Worm (Caenorhabditis elegans) whole organism, L2 larva: ENCODE data around the gene Y102A5C.2.

ENCODE experiments used
- C34F6.9 ChIP-seq: fragments of 150-350 bp; optimal IDR thresholded peaks from 2 replicates; lab custom pipeline; 2014; ENCODE audit warnings: missing biosample characterization, missing genetic modification characterization
- F13H6.1 ChIP-seq: sonication (generic microtip); optimal IDR thresholded peaks from 2 replicates; lab custom pipeline; 2016; ENCODE audit warnings: missing genetic modification characterization, missing compliant biosample characterization
- R02D3.7 ChIP-seq: fragments of 150-350 bp; optimal IDR thresholded peaks from 2 replicates; lab custom pipeline; 2014; ENCODE audit warnings: missing biosample characterization, missing genetic modification characterization
- Y55F3AM.14 ChIP-seq: fragments of 200-800 bp; sonication (Bioruptor generic); optimal IDR thresholded peaks from 2 replicates; lab custom pipeline; 2018; ENCODE audit warnings: mild to moderate bottlenecking, missing genetic modification characterization, missing compliant biosample characterization
- ZK546.5 ChIP-seq: sonication (generic microtip); optimal IDR thresholded peaks from 2 replicates; lab custom pipeline; 2017; ENCODE audit warnings: missing biosample characterization, missing genetic modification characterization
- alr-1 ChIP-seq: fragments of 150-350 bp; optimal IDR thresholded peaks from 2 replicates; lab custom pipeline; 2014; ENCODE audit warnings: missing biosample characterization, missing genetic modification characterization
- aly-2 ChIP-seq: fragments of 150-350 bp; optimal IDR thresholded peaks from 2 replicates; lab custom pipeline; 2014; ENCODE audit warnings: missing biosample characterization, missing genetic modification characterization
- ama-1 ChIP-seq: fragments of 150-350 bp; optimal IDR thresholded peaks from 2 replicates; lab custom pipeline; 2018; ENCODE audit warnings: inconsistent platforms
- blmp-1 ChIP-seq: sonication (generic microtip); optimal IDR thresholded peaks from 2 replicates; lab custom pipeline; 2017; ENCODE audit warnings: missing genetic modification characterization, mild to moderate bottlenecking, missing compliant biosample characterization, antibody characterized with exemption, moderate library complexity; ENCODE audit not compliant: insufficient read depth
- ceh-16 ChIP-seq: fragments of 150-350 bp; optimal IDR thresholded peaks from 2 replicates; lab custom pipeline; 2014; ENCODE audit warnings: missing biosample characterization, missing genetic modification characterization
- ceh-82 ChIP-seq: fragments of 150-350 bp; optimal IDR thresholded peaks from 2 replicates; lab custom pipeline; 2014; ENCODE audit warnings: missing biosample characterization, missing genetic modification characterization
- crh-2 ChIP-seq: sonication (generic microtip); optimal IDR thresholded peaks from 2 replicates; lab custom pipeline; 2017; ENCODE audit warnings: missing biosample characterization, missing genetic modification characterization
- dmd-4 ChIP-seq: sonication (generic microtip); optimal IDR thresholded peaks from 2 replicates; lab custom pipeline; 2017; ENCODE audit warnings: missing biosample characterization, missing genetic modification characterization
- egl-27 ChIP-seq: sonication (generic microtip); optimal IDR thresholded peaks from 3 replicates; lab custom pipeline; 2017; ENCODE audit warnings: missing biosample characterization, missing genetic modification reagents, missing genetic modification characterization
- elt-1 ChIP-seq: fragments of 150-350 bp; optimal IDR thresholded peaks from 2 replicates; lab custom pipeline; 2014; ENCODE audit warnings: missing biosample characterization, missing genetic modification characterization
- elt-3 ChIP-seq: sonication (generic microtip); optimal IDR thresholded peaks from 2 replicates; lab custom pipeline; 2017; ENCODE audit warnings: missing biosample characterization, missing genetic modification characterization
- fos-1 ChIP-seq: fragments of 150-350 bp; optimal IDR thresholded peaks from 2 replicates; lab custom pipeline; 2014; ENCODE audit warnings: missing biosample characterization, missing genetic modification characterization
- gmeb-1 ChIP-seq: fragments of 150-350 bp; optimal IDR thresholded peaks from 2 replicates; lab custom pipeline; 2014; ENCODE audit warnings: missing biosample characterization, missing genetic modification characterization
- lin-11 ChIP-seq: fragments of 150-350 bp; sonication (generic microtip); optimal IDR thresholded peaks from 2 replicates; lab custom pipeline; 2014; ENCODE audit warnings: missing biosample characterization, missing genetic modification characterization, inconsistent platforms, mixed read lengths
- lin-13 ChIP-seq: fragments of 150-350 bp; optimal IDR thresholded peaks from 2 replicates; lab custom pipeline; 2014; ENCODE audit warnings: missing biosample characterization, missing genetic modification reagents, missing genetic modification characterization
- lin-39 ChIP-seq: fragments of 150-350 bp; optimal IDR thresholded peaks from 2 replicates; lab custom pipeline; 2014; ENCODE audit warnings: missing biosample characterization, missing genetic modification reagents, missing genetic modification characterization
- lsy-2 ChIP-seq, 2 experiments: fragments of 150-350 bp in 1 of 2; sonication (generic microtip) in 1 of 2; optimal IDR thresholded peaks; 2 replicates each; lab custom pipeline; 2014 to 2017; ENCODE audit warnings: missing biosample characterization in 2 of 2, missing genetic modification characterization in 2 of 2
- mab-5 ChIP-seq: fragments of 150-350 bp; optimal IDR thresholded peaks from 2 replicates; lab custom pipeline; 2014; ENCODE audit warnings: missing biosample characterization, missing genetic modification characterization
- mbf-1 ChIP-seq: sonication (generic microtip); optimal IDR thresholded peaks from 2 replicates; lab custom pipeline; 2017; ENCODE audit warnings: missing biosample characterization, missing genetic modification characterization
- mdl-1 ChIP-seq, 2 experiments: fragments of 150-350 bp in 1 of 2; sonication (generic microtip) in 1 of 2; optimal IDR thresholded peaks; 2 replicates each; lab custom pipeline; 2017; ENCODE audit warnings: missing biosample characterization in 2 of 2, missing genetic modification characterization in 2 of 2
- nhr-10 ChIP-seq: sonication (generic microtip); optimal IDR thresholded peaks from 2 replicates; lab custom pipeline; 2017; ENCODE audit warnings: missing biosample characterization, missing genetic modification characterization
- nhr-11 ChIP-seq: fragments of 150-350 bp; optimal IDR thresholded peaks from 2 replicates; lab custom pipeline; 2014; ENCODE audit warnings: missing biosample characterization, missing genetic modification characterization
- nhr-12 ChIP-seq: fragments of 150-350 bp; optimal IDR thresholded peaks from 2 replicates; lab custom pipeline; 2014; ENCODE audit warnings: missing biosample characterization, missing genetic modification characterization
- nhr-129 ChIP-seq: fragments of 150-350 bp; optimal IDR thresholded peaks from 2 replicates; lab custom pipeline; 2014; ENCODE audit warnings: missing biosample characterization, missing genetic modification characterization
- nhr-21 ChIP-seq: fragments of 150-350 bp; optimal IDR thresholded peaks from 2 replicates; lab custom pipeline; 2014; ENCODE audit warnings: missing biosample characterization, missing genetic modification characterization
- nhr-23 ChIP-seq: fragments of 150-350 bp; optimal IDR thresholded peaks from 2 replicates; lab custom pipeline; 2014; ENCODE audit warnings: missing biosample characterization, missing genetic modification reagents, missing genetic modification characterization
- nhr-237 ChIP-seq: fragments of 150-350 bp; optimal IDR thresholded peaks from 2 replicates; lab custom pipeline; 2014; ENCODE audit warnings: missing biosample characterization, missing genetic modification characterization
- nhr-25 ChIP-seq: fragments of 150-350 bp; sonication (generic microtip); optimal IDR thresholded peaks from 3 replicates; lab custom pipeline; 2014; ENCODE audit warnings: missing biosample characterization, missing genetic modification characterization
- nhr-6 ChIP-seq: fragments of 150-350 bp; optimal IDR thresholded peaks from 2 replicates; lab custom pipeline; 2014; ENCODE audit warnings: missing biosample characterization, missing genetic modification characterization
- nhr-77 ChIP-seq: fragments of 150-350 bp; optimal IDR thresholded peaks from 2 replicates; lab custom pipeline; 2014; ENCODE audit warnings: missing biosample characterization, missing genetic modification characterization
- peb-1 ChIP-seq: fragments of 150-350 bp; optimal IDR thresholded peaks from 2 replicates; lab custom pipeline; 2014; ENCODE audit warnings: missing biosample characterization, missing genetic modification characterization
- sem-4 ChIP-seq: fragments of 150-350 bp; optimal IDR thresholded peaks from 2 replicates; lab custom pipeline; 2014; ENCODE audit warnings: missing biosample characterization, missing genetic modification reagents, missing genetic modification characterization
- skn-1 ChIP-seq: sonication (generic microtip); optimal IDR thresholded peaks from 2 replicates; lab custom pipeline; 2017; ENCODE audit warnings: missing biosample characterization, missing genetic modification characterization
- sma-3 ChIP-seq: sonication (generic microtip); optimal IDR thresholded peaks from 2 replicates; lab custom pipeline; 2016; ENCODE audit warnings: missing genetic modification reagents, missing genetic modification characterization, missing compliant biosample characterization
- sma-9 ChIP-seq, 2 experiments: fragments of 150-350 bp in 1 of 2; sonication (generic microtip) in 1 of 2; optimal IDR thresholded peaks; 2 replicates each; lab custom pipeline; 2014 to 2016; ENCODE audit warnings: missing genetic modification characterization in 2 of 2, mild to moderate bottlenecking in 1 of 2, missing biosample characterization in 1 of 2, missing compliant biosample characterization in 1 of 2, missing genetic modification reagents in 1 of 2, moderate library complexity in 1 of 2
- snpc-4 ChIP-seq: fragments of 150-350 bp; optimal IDR thresholded peaks from 2 replicates; lab custom pipeline; 2014; ENCODE audit warnings: missing biosample characterization, missing genetic modification characterization
- unc-39 ChIP-seq: fragments of 150-350 bp; optimal IDR thresholded peaks from 2 replicates; lab custom pipeline; 2014; ENCODE audit warnings: missing biosample characterization, missing genetic modification characterization
- unc-55 ChIP-seq: fragments of 150-350 bp; sonication (generic microtip); optimal IDR thresholded peaks from 3 replicates; lab custom pipeline; 2014; ENCODE audit warnings: missing biosample characterization, missing genetic modification reagents, missing genetic modification characterization
- unc-62 ChIP-seq: fragments of 150-350 bp; optimal IDR thresholded peaks from 2 replicates; lab custom pipeline; 2014; ENCODE audit warnings: missing biosample characterization, missing genetic modification reagents, missing genetic modification characterization
- zag-1 ChIP-seq: fragments of 150-350 bp; optimal IDR thresholded peaks from 2 replicates; lab custom pipeline; 2014; ENCODE audit warnings: missing biosample characterization, missing genetic modification characterization
- ztf-1 ChIP-seq: fragments of 200-800 bp; sonication (Bioruptor generic); conservative IDR thresholded peaks from 2 replicates; pipeline ENCODE4 v1.3.6; 2022; ENCODE audit warnings: missing genetic modification characterization, missing compliant biosample characterization
- ztf-11 ChIP-seq: sonication (generic microtip); optimal IDR thresholded peaks from 2 replicates; lab custom pipeline; 2017; ENCODE audit warnings: missing biosample characterization, missing genetic modification characterization
- ztf-4 ChIP-seq: fragments of 150-350 bp; optimal IDR thresholded peaks from 2 replicates; lab custom pipeline; 2014; ENCODE audit warnings: missing biosample characterization, missing genetic modification characterization

The Y102A5C.2 gene

DNA sequence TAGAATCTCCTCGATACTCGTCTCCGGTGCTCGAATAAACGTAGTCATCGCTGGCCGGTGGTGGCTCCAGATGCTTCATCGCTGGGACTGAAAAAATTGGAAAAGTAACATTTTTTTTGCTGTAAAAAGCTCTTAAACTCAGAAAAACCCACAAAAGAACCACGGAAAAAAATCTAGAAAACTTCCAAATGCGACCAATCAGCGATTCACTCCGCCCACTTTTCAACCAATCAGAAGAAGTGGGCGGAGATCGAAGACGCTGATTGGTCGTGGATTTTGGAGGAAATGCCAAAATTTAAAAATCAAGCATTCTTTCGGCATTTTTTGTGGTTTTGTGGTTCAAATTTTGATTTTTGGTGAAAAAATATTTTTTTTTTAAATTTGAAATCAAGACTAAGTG is 40.4 kb downstream of the Y102A5C.2 start:
- no peak for TF ChIP-seq nhr-77 (tag; lab: Kevin White, UChicago)
- no peak for TF ChIP-seq mbf-1 (tag; lab: Kevin White, UChicago)
- no peak for TF ChIP-seq mdl-1 (tag; optimal IDR thresholded peaks at IDR 0.05; lab: Kevin White, UChicago)
- no peak for TF ChIP-seq nhr-6 (tag; lab: Kevin White, UChicago)
- TF ChIP-seq ztf-1 (GFP tag; lab: Robert Waterston, UW): no peak
- TF ChIP-seq Y55F3AM.14: no peak
- TF ChIP-seq ama-1 (lab: Kevin White, UChicago): no peak
- no peak for TF ChIP-seq C34F6.9
- TF ChIP-seq zag-1: no peak
- TF ChIP-seq aly-2: no peak

DNA sequence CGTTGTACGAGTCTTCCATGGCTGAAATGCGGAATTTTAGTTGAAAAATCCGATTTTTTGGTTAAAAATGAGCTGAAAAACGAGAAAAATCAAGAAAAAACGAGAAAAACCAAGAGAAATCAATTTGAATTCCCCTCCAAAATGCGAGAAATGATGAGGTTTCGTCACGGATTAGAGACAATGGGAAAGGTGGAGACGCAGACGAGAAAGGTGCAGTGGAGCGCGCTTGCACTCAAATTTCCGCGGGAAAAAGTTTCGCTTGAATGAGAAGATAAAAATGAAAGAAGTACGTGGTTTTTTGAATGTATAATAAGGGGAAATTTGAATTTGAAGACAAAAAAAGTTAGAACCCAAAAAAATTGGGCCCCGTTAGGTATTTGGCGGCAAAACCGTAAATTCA is 47.1 kb downstream of the Y102A5C.2 start, which contains the start of gene efl-1:
efl-1 (minus strand) TSS at position 21 of the 400 bp plus-strand sequence.
- peak; percentile 84 for TF ChIP-seq nhr-25
- TF ChIP-seq sma-3: peak; percentile 92
- peak; percentile 99 for TF ChIP-seq gmeb-1
- TF ChIP-seq alr-1 (tag; lab: Kevin White, UChicago): no peak
- peak; percentile 94 for TF ChIP-seq C34F6.9
- peak; percentile 34 for TF ChIP-seq ztf-4 (tag; lab: Kevin White, UChicago)
- TF ChIP-seq nhr-129 (tag; lab: Kevin White, UChicago): peak; percentile 93
- no peak for TF ChIP-seq peb-1 (tag; lab: Kevin White, UChicago)
- TF ChIP-seq nhr-12 (tag; lab: Kevin White, UChicago): no peak
- no peak for TF ChIP-seq elt-1
- TF ChIP-seq elt-3 (tag; lab: Kevin White, UChicago): no peak
- TF ChIP-seq egl-27 (tag; lab: Kevin White, UChicago): peak; percentile 84
- TF ChIP-seq ztf-11: no peak
- TF ChIP-seq Y55F3AM.14: peak; percentile 13
- peak; percentile 93 for TF ChIP-seq snpc-4 (tag; lab: Kevin White, UChicago)
- TF ChIP-seq unc-62 (GFP tag; lab: Kevin White, UChicago): no peak
- peak; percentile 77 for TF ChIP-seq sem-4 (tag; lab: Kevin White, UChicago)
- TF ChIP-seq lsy-2 (tag; optimal IDR thresholded peaks at IDR 0.05; lab: Kevin White, UChicago): peak; percentile 84 to 93
- TF ChIP-seq nhr-6 (tag; lab: Kevin White, UChicago): peak; percentile 78
- no peak for TF ChIP-seq mbf-1 (tag; lab: Kevin White, UChicago)
- peak; percentile 64 for TF ChIP-seq nhr-237 (tag; lab: Kevin White, UChicago)
- TF ChIP-seq nhr-21 (tag; lab: Kevin White, UChicago): peak; percentile 83
- peak; percentile 63 for TF ChIP-seq fos-1 (tag; lab: Kevin White, UChicago)
- peak; percentile 96 for TF ChIP-seq unc-55
- TF ChIP-seq nhr-10 (tag; lab: Kevin White, UChicago): peak; percentile 69
- no peak for TF ChIP-seq nhr-23 (tag; lab: Kevin White, UChicago)
- TF ChIP-seq ama-1 (lab: Kevin White, UChicago): no peak
- TF ChIP-seq ZK546.5 (tag; lab: Kevin White, UChicago): no peak
- TF ChIP-seq dmd-4 (tag; lab: Kevin White, UChicago): peak; percentile 29
- peak in 1 of 2 experiments; percentile 34 for TF ChIP-seq mdl-1 (tag; optimal IDR thresholded peaks at IDR 0.05; lab: Kevin White, UChicago)
- peak; percentile 95 for TF ChIP-seq mab-5 (tag; lab: Kevin White, UChicago)
- peak; percentile 85 for TF ChIP-seq F13H6.1 (tag; lab: Kevin White, UChicago)
- TF ChIP-seq aly-2: no peak
- TF ChIP-seq sma-9 (GFP tag; optimal IDR thresholded peaks at IDR 0.05; lab: Kevin White, UChicago): no peak
- TF ChIP-seq sma-9 (tag; optimal IDR thresholded peaks at IDR 0.05; lab: Kevin White, UChicago): no peak
- TF ChIP-seq zag-1: peak; percentile 75
- peak; percentile 66 for TF ChIP-seq lin-11 (tag; lab: Kevin White, UChicago)
- no peak for TF ChIP-seq skn-1 (tag; lab: Kevin White, UChicago)
- TF ChIP-seq crh-2: peak; percentile 96
- TF ChIP-seq unc-39: no peak
- TF ChIP-seq nhr-77 (tag; lab: Kevin White, UChicago): no peak
- peak; percentile 33 for TF ChIP-seq ceh-16 (tag; lab: Kevin White, UChicago)
- peak; percentile 94 for TF ChIP-seq lin-13 (GFP tag; lab: Kevin White, UChicago)
- peak; percentile 72 for TF ChIP-seq ceh-82 (tag; lab: Kevin White, UChicago)
- TF ChIP-seq nhr-11 (tag; lab: Kevin White, UChicago): no peak
- TF ChIP-seq blmp-1 (tag; lab: Kevin White, UChicago): peak; percentile 34
- peak; percentile 29 for TF ChIP-seq R02D3.7
- TF ChIP-seq ztf-1 (GFP tag; lab: Robert Waterston, UW): no peak
- no peak for TF ChIP-seq lin-39 (tag; lab: Kevin White, UChicago)
